Fruit fly (Drosophila melanogaster): ENCODE measurements around the gene Pcp.

The Pcp gene

DNA sequence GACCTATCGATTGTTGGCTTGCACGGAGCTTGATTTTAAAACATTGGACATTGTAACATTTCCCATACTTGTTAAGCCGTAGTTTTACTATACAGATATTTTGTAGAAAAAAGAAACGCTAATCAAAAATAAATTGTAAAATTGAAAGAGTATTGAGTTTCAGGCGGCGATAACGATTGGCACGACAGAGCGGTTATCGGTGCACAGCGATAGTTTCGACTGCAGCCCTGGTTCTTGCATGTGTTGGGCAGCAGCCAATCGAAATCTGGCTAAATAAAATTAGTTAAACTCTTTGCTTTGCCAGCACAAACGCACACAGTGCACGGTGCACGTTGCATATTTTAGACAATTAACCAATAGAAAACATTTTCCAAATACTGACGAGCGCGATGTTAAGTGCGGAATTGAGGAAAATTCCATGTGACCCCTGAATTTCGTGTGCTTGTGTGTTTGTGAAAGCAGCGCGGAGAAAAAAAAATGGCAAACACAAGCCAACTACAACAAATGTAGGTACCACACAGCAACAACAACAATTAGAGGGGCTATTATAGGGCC lies 16.4 kb downstream of the Pcp start, which contains the start of gene milt:
Gene milt (plus strand): TSS at position 51 of the 555 bp plus-strand sequence.
- TF ChIP-seq CG7045 (GFP tag; optimal IDR thresholded peaks at IDR 0.05) (no peak), tj (GFP tag; optimal IDR thresholded peaks at IDR 0.05) (peak; percentile 45), pad (GFP tag; optimal IDR thresholded peaks at IDR 0.05) (peak; percentile 10), ovo (GFP tag; optimal IDR thresholded peaks at IDR 0.05) (no peak), cic (GFP tag; optimal IDR thresholded peaks at IDR 0.05) (peak; percentile 48), toe (GFP tag; optimal IDR thresholded peaks at IDR 0.05) (no peak), Crg-1 (GFP tag; optimal IDR thresholded peaks at IDR 0.05) (no peak), kay (GFP tag; ENCODE audit: borderline replicate concordance) (peak; percentile 85), Mnt (GFP tag; optimal IDR thresholded peaks at IDR 0.05) (peak; percentile 94), CG11617 (GFP tag; optimal IDR thresholded peaks at IDR 0.05) (peak; percentile 29), CG12768 (GFP tag; optimal IDR thresholded peaks at IDR 0.05) (peak; percentile 8), CG7101 (tag; optimal IDR thresholded peaks at IDR 0.05) (peak; percentile 16)

DNA sequence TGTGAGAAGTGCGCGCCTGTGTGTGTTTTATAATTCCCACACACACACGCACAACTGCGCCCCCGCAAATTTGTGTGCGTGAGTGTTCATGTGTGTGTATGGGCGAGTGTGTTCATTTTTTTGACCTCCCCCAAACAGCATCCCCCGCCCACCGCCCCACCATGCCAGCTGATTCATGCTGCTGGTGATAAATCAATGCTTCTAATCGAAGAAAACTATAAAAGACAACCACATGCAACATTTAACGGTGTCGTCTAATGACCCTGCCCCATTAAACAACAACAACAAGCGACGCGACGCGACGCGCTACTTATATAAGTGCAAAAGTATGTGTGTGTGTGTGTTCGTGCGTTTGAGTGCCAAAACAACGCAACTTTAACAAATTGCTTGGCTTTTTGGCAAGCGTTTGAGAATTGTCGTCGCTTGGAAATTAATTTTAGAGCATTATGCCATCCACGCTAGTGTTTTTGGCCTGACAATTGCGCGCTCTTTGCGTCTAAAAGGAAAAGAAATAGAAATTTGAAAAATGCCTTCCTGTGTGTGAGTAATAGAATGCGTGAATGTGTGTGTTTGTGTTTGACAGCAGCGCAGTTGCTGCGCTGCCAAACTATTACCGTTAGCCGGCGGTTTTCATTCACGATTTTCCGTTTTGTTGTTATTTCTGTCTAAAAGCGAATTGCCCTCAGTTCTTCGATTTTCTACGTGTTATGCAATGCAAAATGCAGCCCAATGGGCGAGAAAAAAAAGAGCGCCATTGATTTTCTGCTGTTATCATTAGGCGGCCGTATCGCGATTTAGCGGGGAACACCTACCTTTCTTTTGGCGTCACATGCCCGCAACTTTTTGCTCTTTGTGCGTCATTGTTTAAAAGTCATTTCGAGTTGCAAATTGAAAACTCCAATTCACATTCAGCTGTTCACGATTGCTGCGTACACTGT lies 17.2 kb downstream of the Pcp start:
- TF ChIP-seq CG33017 (tag; optimal IDR thresholded peaks at IDR 0.05) = no peak
- peak; percentile 1 for TF ChIP-seq cic (GFP tag; optimal IDR thresholded peaks at IDR 0.05)
- TF ChIP-seq ovo (GFP tag; optimal IDR thresholded peaks at IDR 0.05) = peak; percentile 50
- no peak for TF ChIP-seq toe (GFP tag; optimal IDR thresholded peaks at IDR 0.05)
- no peak for TF ChIP-seq kay (GFP tag; ENCODE audit: borderline replicate concordance)
- TF ChIP-seq CG7101 (tag; optimal IDR thresholded peaks at IDR 0.05) = no peak
- TF ChIP-seq CG1620 (GFP tag; optimal IDR thresholded peaks at IDR 0.05) = no peak
- TF ChIP-seq bab1 (GFP tag; optimal IDR thresholded peaks at IDR 0.05) = no peak
- TF ChIP-seq Hr96 (GFP tag; optimal IDR thresholded peaks at IDR 0.05) = no peak

DNA sequence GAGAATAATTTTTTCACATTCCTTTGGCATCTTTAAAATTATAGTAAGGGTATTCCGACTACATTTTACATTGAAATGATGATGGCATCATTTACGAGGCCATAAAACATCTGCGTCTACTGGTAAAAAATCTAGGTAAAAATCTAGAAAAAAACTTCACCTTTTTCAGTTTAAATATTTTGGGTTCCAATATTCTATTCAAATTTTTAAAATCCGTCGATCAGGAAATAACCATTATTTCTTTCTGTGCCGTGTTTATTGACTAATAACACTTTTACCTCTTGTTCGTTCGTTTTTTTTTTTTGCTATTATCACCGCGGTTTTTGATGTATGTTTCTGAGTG lies 17.8 kb downstream of the Pcp start:
- TF ChIP-seq CG14711 (tag; optimal IDR thresholded peaks at IDR 0.05) (peak; percentile 26), Mnt (GFP tag; optimal IDR thresholded peaks at IDR 0.05) (peak; percentile 28), cic (GFP tag; optimal IDR thresholded peaks at IDR 0.05) (no peak), CG5204 (GFP tag; optimal IDR thresholded peaks at IDR 0.05) (no peak), tj (GFP tag; optimal IDR thresholded peaks at IDR 0.05) (peak; percentile 41), ovo (GFP tag; optimal IDR thresholded peaks at IDR 0.05) (no peak), Crg-1 (GFP tag; optimal IDR thresholded peaks at IDR 0.05) (peak; percentile 47), pad (GFP tag; optimal IDR thresholded peaks at IDR 0.05) (no peak), CG7101 (tag; optimal IDR thresholded peaks at IDR 0.05) (peak; percentile 57), kay (GFP tag; ENCODE audit: borderline replicate concordance) (peak; percentile 62), CG11617 (GFP tag; optimal IDR thresholded peaks at IDR 0.05) (peak; percentile 66), toe (GFP tag; optimal IDR thresholded peaks at IDR 0.05) (no peak), CG33017 (tag; optimal IDR thresholded peaks at IDR 0.05) (peak; percentile 54), bab1 (GFP tag; optimal IDR thresholded peaks at IDR 0.05) (peak; percentile 43), CG7045 (GFP tag; optimal IDR thresholded peaks at IDR 0.05) (no peak), cnc (optimal IDR thresholded peaks at IDR 0.05) (no peak), Clk (GFP tag; optimal IDR thresholded peaks at IDR 0.05) (no peak), Hr96 (GFP tag; optimal IDR thresholded peaks at IDR 0.05) (no peak), CG1620 (GFP tag; optimal IDR thresholded peaks at IDR 0.05) (no peak), CG12768 (GFP tag; optimal IDR thresholded peaks at IDR 0.05) (peak; percentile 52)

DNA sequence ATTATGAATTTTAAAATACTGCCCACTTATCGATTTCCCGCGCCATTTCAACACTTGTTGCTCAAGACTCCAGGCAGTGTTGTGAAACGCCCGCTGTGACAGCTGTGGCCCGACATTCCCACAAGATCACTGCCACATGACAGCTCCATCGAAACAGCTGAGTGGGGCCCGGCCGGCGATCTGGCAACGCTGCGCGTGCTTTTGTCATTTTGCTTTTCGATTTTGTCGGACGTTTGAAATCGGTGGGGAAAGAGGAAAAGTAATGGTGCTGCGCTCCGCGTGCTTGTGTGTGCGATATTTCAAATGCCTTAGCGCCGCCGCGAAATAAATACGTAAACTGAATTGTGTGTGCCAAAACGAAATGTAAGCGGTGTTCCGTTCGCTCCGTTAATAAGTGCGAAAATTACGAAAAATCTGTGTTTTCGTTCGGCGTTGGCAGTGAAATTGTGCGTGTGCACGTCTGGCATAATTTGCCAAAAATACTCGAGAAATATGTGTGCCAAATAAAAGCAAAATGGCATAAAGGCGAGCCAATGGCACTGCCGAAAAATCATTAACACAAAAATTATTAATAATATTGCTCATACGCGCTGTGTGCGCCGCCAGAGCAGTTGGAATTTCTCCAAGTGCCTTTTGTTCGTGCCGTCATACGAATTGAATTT lies 20.8 kb downstream of the Pcp start:
- TF ChIP-seq CG12768 (GFP tag; optimal IDR thresholded peaks at IDR 0.05) = peak; percentile 4
- TF ChIP-seq tj (GFP tag; optimal IDR thresholded peaks at IDR 0.05) = peak; percentile 65
- peak; percentile 96 for TF ChIP-seq Mnt (GFP tag; optimal IDR thresholded peaks at IDR 0.05)
- no peak for TF ChIP-seq toe (GFP tag; optimal IDR thresholded peaks at IDR 0.05)
- peak; percentile 84 for TF ChIP-seq cic (GFP tag; optimal IDR thresholded peaks at IDR 0.05)
- peak; percentile 33 for TF ChIP-seq CG14711 (tag; optimal IDR thresholded peaks at IDR 0.05)
- peak; percentile 57 for TF ChIP-seq CG11617 (GFP tag; optimal IDR thresholded peaks at IDR 0.05)
- TF ChIP-seq CG5204 (GFP tag; optimal IDR thresholded peaks at IDR 0.05) = no peak
- peak; percentile 40 for TF ChIP-seq CG7045 (GFP tag; optimal IDR thresholded peaks at IDR 0.05)
- TF ChIP-seq ovo (GFP tag; optimal IDR thresholded peaks at IDR 0.05) = peak; percentile 59
- TF ChIP-seq CG33017 (tag; optimal IDR thresholded peaks at IDR 0.05) = peak; percentile 20
- TF ChIP-seq bab1 (GFP tag; optimal IDR thresholded peaks at IDR 0.05) = peak; percentile 81
- peak; percentile 78 for TF ChIP-seq CG7101 (tag; optimal IDR thresholded peaks at IDR 0.05)
- TF ChIP-seq CG1620 (GFP tag; optimal IDR thresholded peaks at IDR 0.05) = peak; percentile 74
- TF ChIP-seq Crg-1 (GFP tag; optimal IDR thresholded peaks at IDR 0.05) = peak; percentile 92
- no peak for TF ChIP-seq cnc (optimal IDR thresholded peaks at IDR 0.05)
- peak; percentile 11 for TF ChIP-seq Hr96 (GFP tag; optimal IDR thresholded peaks at IDR 0.05)
- TF ChIP-seq Clk (GFP tag; optimal IDR thresholded peaks at IDR 0.05) = peak; percentile 63
- peak; percentile 67 for TF ChIP-seq pad (GFP tag; optimal IDR thresholded peaks at IDR 0.05)
- no peak for TF ChIP-seq kay (GFP tag; ENCODE audit: borderline replicate concordance)

All from whole organism, adult.